Worm (Caenorhabditis elegans): ENCODE data around the gene Y46G5A.34.
"Not testable (repeated sequence)": the region's sequence is repeated elsewhere in the genome, so short reads cannot be mapped to it uniquely, and the experiment has no call there.

Y46G5A.34 gene

DNA sequence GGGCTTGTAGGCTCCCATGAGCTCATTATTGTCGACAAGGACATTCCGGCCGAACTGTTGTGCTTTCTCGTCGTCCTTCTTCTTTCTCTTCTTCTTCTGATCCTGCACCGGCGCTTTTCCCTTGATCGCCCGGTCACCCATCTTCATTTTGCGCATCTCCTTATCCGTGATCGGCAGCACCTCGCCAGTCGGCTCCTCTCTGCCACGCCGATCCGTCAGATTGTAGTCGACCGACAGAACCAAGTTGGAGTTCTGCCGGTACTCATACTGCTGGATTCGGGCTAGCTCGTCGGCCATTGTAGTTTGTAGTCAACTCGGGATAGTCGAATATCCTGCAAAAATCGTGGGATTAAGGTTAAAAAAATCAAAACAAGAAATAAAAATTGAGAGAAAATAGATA, 39.9 kb upstream of the Y46G5A.34 start, which contains the start of gene snrp-200:
Gene snrp-200, minus strand, starts transcription at position 332 of the 400 bp plus-strand sequence.
- TF ChIP-seq sox-4 (tag; optimal IDR thresholded peaks at IDR 0.05) (no peak), odd-2 (tag; optimal IDR thresholded peaks at IDR 0.05) (no peak), npax-4 (tag; optimal IDR thresholded peaks at IDR 0.05) (no peak), fax-1 (tag; optimal IDR thresholded peaks at IDR 0.05) (no peak)

DNA sequence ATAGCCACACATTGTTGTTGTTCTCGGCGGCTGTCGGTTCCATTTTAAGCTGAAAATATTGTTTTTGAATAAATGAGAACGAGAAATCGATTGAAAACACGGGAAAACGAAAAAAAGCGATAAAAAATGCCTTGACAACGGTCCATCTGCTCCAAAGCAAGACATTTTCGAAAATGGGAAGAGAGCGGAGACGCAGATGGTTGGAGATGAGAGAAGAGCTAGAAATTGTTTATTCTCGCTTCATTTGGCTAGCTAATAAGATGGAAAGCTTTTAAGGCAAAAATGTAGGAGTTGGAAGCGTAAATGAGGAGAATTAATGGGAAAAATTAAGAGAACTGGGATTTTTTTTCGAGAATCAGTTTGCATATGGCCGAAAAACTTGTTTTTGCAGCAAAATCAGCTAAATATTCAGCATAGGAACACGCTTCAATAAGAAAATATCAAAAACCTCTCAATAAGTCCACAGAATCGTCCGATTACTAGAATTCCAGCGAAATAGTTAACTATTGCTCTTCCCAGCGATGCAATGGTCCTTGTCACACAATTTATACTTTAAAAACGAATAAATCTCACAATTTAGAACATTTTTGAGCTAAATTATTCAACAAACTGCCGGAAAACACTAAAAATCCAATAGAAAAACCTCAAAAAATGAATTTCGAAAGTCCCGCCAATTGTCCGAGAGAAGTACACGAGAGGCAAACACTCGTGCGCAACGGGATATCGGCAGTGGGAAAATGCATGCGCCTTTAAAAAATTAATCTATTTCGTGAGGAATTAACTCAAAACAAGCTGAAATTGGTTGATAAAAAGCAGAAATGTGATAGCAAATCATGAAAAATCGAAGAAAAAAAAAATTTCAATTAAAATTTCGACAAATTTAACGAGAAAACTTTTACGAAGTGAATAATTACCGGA, 37.9 kb upstream of the Y46G5A.34 start, which contains the start of gene pisy-1:
Gene pisy-1, minus strand, starts transcription at position 51 of the 918 bp plus-strand sequence.
- TF ChIP-seq nfya-1 (tag; optimal IDR thresholded peaks at IDR 0.05): peak; percentile 48
- TF ChIP-seq tbx-2 (tag; optimal IDR thresholded peaks at IDR 0.05): no peak
- TF ChIP-seq unc-42 (tag; optimal IDR thresholded peaks at IDR 0.05): peak; percentile 60
- peak; percentile 64 for TF ChIP-seq hlh-30 (tag; optimal IDR thresholded peaks at IDR 0.05; ENCODE audit: insufficient read depth)

DNA sequence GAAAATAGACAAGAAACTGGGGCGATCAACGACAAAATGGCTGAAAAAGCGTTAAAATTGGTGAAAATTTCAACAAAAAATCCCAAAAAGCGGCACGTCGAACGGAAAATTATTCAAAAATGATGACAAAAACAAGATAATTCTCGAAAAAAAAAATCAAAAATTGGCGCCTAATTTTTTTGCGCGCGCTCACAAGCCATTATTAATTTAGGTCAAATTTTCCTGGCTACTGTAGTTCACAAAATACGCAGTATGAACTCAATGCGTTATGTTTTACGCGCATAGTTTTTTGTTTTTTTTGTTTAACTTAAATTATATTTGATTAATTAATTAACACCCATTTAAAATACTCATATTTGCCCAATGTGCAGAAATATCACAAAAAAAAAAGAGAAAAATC, 37.2 kb upstream of the Y46G5A.34 start:
- TF ChIP-seq K09A11.1 (tag; optimal IDR thresholded peaks at IDR 0.05; ENCODE audit: insufficient read depth) (no peak), elt-2 (tag; optimal IDR thresholded peaks at IDR 0.05) (no peak), Y22D7AL.16 (tag; optimal IDR thresholded peaks at IDR 0.05) (no peak), unc-55 (GFP tag; optimal IDR thresholded peaks at IDR 0.05) (no peak), ceh-14 (tag; optimal IDR thresholded peaks at IDR 0.05) (no peak), ahr-1 (tag; optimal IDR thresholded peaks at IDR 0.05) (no peak), ttx-3 (tag; optimal IDR thresholded peaks at IDR 0.05) (no peak), dmd-4 (tag; optimal IDR thresholded peaks at IDR 0.05; ENCODE audit: borderline replicate concordance) (no peak), T23F11.4 (GFP tag; optimal IDR thresholded peaks at IDR 0.05) (no peak), K02D7.2 (tag; optimal IDR thresholded peaks at IDR 0.05) (no peak), pat-9 (tag; optimal IDR thresholded peaks at IDR 0.05) (no peak), F13H6.1 (tag; optimal IDR thresholded peaks at IDR 0.05) (no peak), zip-5 (tag; optimal IDR thresholded peaks at IDR 0.05) (no peak), sox-4 (tag; optimal IDR thresholded peaks at IDR 0.05) (no peak), ama-1 (optimal IDR thresholded peaks at IDR 0.05) (no peak), odd-2 (tag; optimal IDR thresholded peaks at IDR 0.05) (no peak), ceh-18 (tag; optimal IDR thresholded peaks at IDR 0.05) (no peak), hlh-13 (GFP tag; optimal IDR thresholded peaks at IDR 0.05) (no peak)

DNA sequence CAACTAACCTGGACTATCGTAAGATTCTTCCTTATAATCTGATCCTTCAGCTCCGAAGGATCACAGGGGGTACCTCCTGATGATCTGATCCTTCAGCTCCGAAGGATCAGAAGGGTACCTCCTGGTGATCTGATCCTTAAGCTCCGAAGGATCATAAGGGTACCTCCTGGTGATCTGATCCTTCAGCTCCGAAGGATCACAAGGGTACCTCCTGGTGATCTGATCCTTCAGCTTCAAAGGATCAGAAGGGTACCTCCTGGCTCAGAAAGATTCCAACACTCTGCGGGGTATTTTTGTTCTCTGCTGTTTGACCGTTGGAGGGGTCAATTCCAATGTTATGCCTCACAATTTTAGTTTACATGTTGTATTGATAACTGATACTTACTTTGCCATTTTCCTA, 26.8 kb upstream of the Y46G5A.34 start:
- TF ChIP-seq unc-3 (GFP tag; conservative IDR thresholded peaks at IDR 0.05): 0 out of 2 replicates have a peak, but pooled peaks have one; percentile 4
- not testable (repeated sequence) for TF ChIP-seq unc-3 (tag; optimal IDR thresholded peaks at IDR 0.05)

DNA sequence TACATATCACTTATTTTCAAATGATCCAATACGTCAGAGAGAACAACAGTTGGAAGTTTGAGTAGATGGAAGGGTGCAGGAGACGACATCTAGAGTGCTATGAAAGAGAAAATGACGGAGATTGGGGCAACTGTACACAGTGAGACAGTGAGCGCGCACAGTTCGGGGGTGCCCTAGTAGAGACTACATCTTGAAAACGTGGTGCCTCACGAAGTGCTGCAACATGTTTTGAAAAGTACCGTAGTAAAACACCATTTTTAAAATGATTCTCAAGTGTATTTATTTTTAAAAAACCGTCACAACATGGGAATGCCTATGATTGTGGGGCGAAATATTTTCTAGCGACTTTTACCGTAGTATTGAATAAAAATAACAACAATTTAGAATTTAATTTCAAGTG, 22.8 kb upstream of the Y46G5A.34 start, which contains the start of gene Y46G5A.39:
Gene Y46G5A.39, minus strand, starts transcription at position 101 of the 400 bp plus-strand sequence.
- TF ChIP-seq elt-2, Y22D7AL.16, sdc-2 (tag; optimal IDR thresholded peaks at IDR 0.05): not testable (repeated sequence)

DNA sequence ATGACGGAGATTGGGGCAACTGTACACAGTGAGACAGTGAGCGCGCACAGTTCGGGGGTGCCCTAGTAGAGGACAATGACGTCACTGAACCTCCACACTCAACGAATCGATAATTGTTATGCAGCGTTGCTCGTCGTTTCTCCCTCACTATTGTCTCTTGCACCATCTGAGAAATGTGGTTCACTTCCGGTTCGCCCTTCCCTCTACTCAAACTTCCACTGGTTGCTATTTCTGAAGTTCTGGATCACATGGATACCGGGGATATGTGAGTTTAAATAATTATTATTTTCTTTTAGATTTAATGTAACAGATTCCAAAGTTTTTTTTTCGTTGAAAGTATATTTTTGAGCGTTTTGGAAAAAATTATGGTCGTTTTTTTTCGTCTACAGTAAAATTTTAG, 20.3 kb upstream of the Y46G5A.34 start, which contains the start of the genes Y46G5A.7 and Y46G5A.8:
Gene Y46G5A.7, minus strand, starts transcription at position 153 of the 400 bp plus-strand sequence.
Gene Y46G5A.8, plus strand, starts transcription at position 159 of the 400 bp plus-strand sequence.
- TF ChIP-seq K09A11.1 (tag; optimal IDR thresholded peaks at IDR 0.05; ENCODE audit: insufficient read depth) (no peak), F13H6.1 (tag; optimal IDR thresholded peaks at IDR 0.05) (no peak), hlh-30 (tag; optimal IDR thresholded peaks at IDR 0.05; ENCODE audit: insufficient read depth) (no peak), dve-1 (tag; optimal IDR thresholded peaks at IDR 0.05) (no peak), ama-1 (optimal IDR thresholded peaks at IDR 0.05) (no peak), ceh-6 (GFP tag; optimal IDR thresholded peaks at IDR 0.05) (no peak), ceh-18 (tag; optimal IDR thresholded peaks at IDR 0.05) (no peak), pha-4 (tag; optimal IDR thresholded peaks at IDR 0.05) (no peak), npax-4 (tag; optimal IDR thresholded peaks at IDR 0.05) (no peak), pha-2 (tag; optimal IDR thresholded peaks at IDR 0.05) (no peak), nfya-1 (tag; optimal IDR thresholded peaks at IDR 0.05) (no peak), lim-6 (tag; optimal IDR thresholded peaks at IDR 0.05) (no peak), hlh-15 (tag; optimal IDR thresholded peaks at IDR 0.05) (no peak), tbx-7 (tag; optimal IDR thresholded peaks at IDR 0.05) (no peak), tbx-2 (tag; optimal IDR thresholded peaks at IDR 0.05) (no peak), madf-2 (tag; optimal IDR thresholded peaks at IDR 0.05) (no peak)
